Worm (Caenorhabditis elegans) whole organism, young adult: Measurements from ENCODE around the gene R08C7.1.

Source experiments
- B0019.2 ChIP-seq: fragments of 200-800 bp; sonication (Bioruptor generic); conservative IDR thresholded peaks from 2 replicates; pipeline ENCODE4 v1.3.6; 2022; ENCODE audit warnings: missing genetic modification reagents, missing genetic modification characterization, missing compliant biosample characterization
- B0035.1 ChIP-seq: sonication (generic microtip); optimal IDR thresholded peaks from 2 replicates; lab custom pipeline; 2016; ENCODE audit warnings: missing genetic modification characterization, mild to moderate bottlenecking, missing compliant biosample characterization, missing genotype, missing genetic modification reagents
- B0261.1 ChIP-seq: sonication (generic microtip); optimal IDR thresholded peaks from 2 replicates; lab custom pipeline; 2016; ENCODE audit warnings: mild to moderate bottlenecking, missing genetic modification characterization, moderate library complexity, missing compliant biosample characterization
- C06A6.2 ChIP-seq: fragments of 200-800 bp; sonication (Bioruptor generic); conservative IDR thresholded peaks from 2 replicates; pipeline ENCODE4 v1.3.6; 2022; ENCODE audit warnings: missing genetic modification characterization, missing compliant biosample characterization
- D2030.7 ChIP-seq: fragments of 200-800 bp; sonication (Bioruptor generic); IDR thresholded peaks from 2 replicates; pipeline ENCODE4 v1.3.6; 2022; ENCODE audit warnings: missing genetic modification reagents, missing genetic modification characterization, missing compliant biosample characterization
- F22D6.2 ChIP-seq: sonication (generic microtip); optimal IDR thresholded peaks from 2 replicates; lab custom pipeline; 2016; ENCODE audit warnings: mild to moderate bottlenecking, missing genetic modification characterization, missing compliant biosample characterization
- F52B5.7 ChIP-seq: sonication (generic microtip); optimal IDR thresholded peaks from 2 replicates; lab custom pipeline; 2016; ENCODE audit warnings: mild to moderate bottlenecking, missing genetic modification characterization, missing compliant biosample characterization
- K12H6.12 ChIP-seq: fragments of 200-800 bp; sonication (Bioruptor generic); optimal IDR thresholded peaks from 2 replicates; lab custom pipeline; 2018; ENCODE audit warnings: mild to moderate bottlenecking, missing genetic modification characterization, missing compliant biosample characterization
- T26A5.8 ChIP-seq: sonication (generic microtip); optimal IDR thresholded peaks from 2 replicates; lab custom pipeline; 2016; ENCODE audit warnings: missing genetic modification characterization, missing compliant biosample characterization
- Y53F4B.3 ChIP-seq: fragments of 200-800 bp; sonication (Bioruptor generic); IDR thresholded peaks from 2 replicates; pipeline ENCODE4 v1.3.6; 2022; ENCODE audit warnings: missing genetic modification reagents, missing genetic modification characterization, missing compliant biosample characterization
- Y56A3A.18 ChIP-seq: fragments of 200-800 bp; sonication (Bioruptor generic); IDR thresholded peaks from 2 replicates; pipeline ENCODE4 v1.3.6; 2022; ENCODE audit warnings: missing genetic modification reagents, missing genetic modification characterization, missing compliant biosample characterization
- Y79H2A.3 ChIP-seq: fragments of 200-800 bp; sonication (Bioruptor generic); conservative IDR thresholded peaks from 2 replicates; pipeline ENCODE4 v1.3.6; 2022; ENCODE audit warnings: missing genetic modification reagents, missing genetic modification characterization, missing compliant biosample characterization
- Y95B8A.8 ChIP-seq: fragments of 200-800 bp; sonication (Bioruptor generic); IDR thresholded peaks from 2 replicates; pipeline ENCODE4 v1.3.6; 2022; ENCODE audit warnings: missing genetic modification reagents, missing genetic modification characterization, missing compliant biosample characterization
- ZK185.1 ChIP-seq: sonication (generic microtip); optimal IDR thresholded peaks from 2 replicates; lab custom pipeline; 2016; ENCODE audit warnings: mild to moderate bottlenecking, missing genetic modification characterization, missing compliant biosample characterization; ENCODE audit not compliant: poor library complexity, severe bottlenecking
- aptf-3 ChIP-seq: fragments of 200-800 bp; sonication (Bioruptor generic); IDR thresholded peaks from 2 replicates; pipeline ENCODE4 v1.3.6; 2022; ENCODE audit warnings: missing genetic modification characterization, missing compliant biosample characterization
- bed-1 ChIP-seq: fragments of 200-800 bp; sonication (Bioruptor generic); IDR thresholded peaks from 2 replicates; pipeline ENCODE4 v1.3.6; 2022; ENCODE audit warnings: missing genetic modification reagents, missing genetic modification characterization, missing compliant biosample characterization
- cebp-1 ChIP-seq, 2 experiments: fragments of 200-800 bp in 1 of 2; sonication (Bioruptor generic) in 1 of 2; sonication (generic microtip) in 1 of 2; IDR thresholded peaks in 1 of 2; optimal IDR thresholded peaks in 1 of 2; 2 replicates each; pipeline versions ENCODE4 v1.3.6 to Lab custom; 2017 to 2022; ENCODE audit warnings: missing compliant biosample characterization in 2 of 2, missing genetic modification characterization in 2 of 2, mild to moderate bottlenecking in 1 of 2, missing genetic modification reagents in 1 of 2, moderate library complexity in 1 of 2
- chd-7 ChIP-seq: sonication (generic microtip); optimal IDR thresholded peaks from 2 replicates; lab custom pipeline; 2016; ENCODE audit warnings: mild to moderate bottlenecking, missing genetic modification characterization, moderate library complexity, missing compliant biosample characterization
- dox-1 ChIP-seq: fragments of 200-800 bp; sonication (Bioruptor generic); IDR thresholded peaks from 2 replicates; pipeline ENCODE4 v1.3.6; 2022; ENCODE audit warnings: missing genetic modification reagents, missing genetic modification characterization, missing compliant biosample characterization
- dpff-1 ChIP-seq: sonication (generic microtip); optimal IDR thresholded peaks from 2 replicates; lab custom pipeline; 2017; ENCODE audit warnings: mild to moderate bottlenecking, missing genetic modification characterization, missing compliant biosample characterization
- egl-18 ChIP-seq: fragments of 200-800 bp; sonication (Bioruptor generic); IDR thresholded peaks from 2 replicates; pipeline ENCODE4 v1.3.6; 2022; ENCODE audit warnings: missing genetic modification reagents, missing genetic modification characterization, missing compliant biosample characterization
- egrh-3 ChIP-seq: fragments of 200-800 bp; sonication (Bioruptor generic); IDR thresholded peaks from 2 replicates; pipeline ENCODE4 v1.3.6; 2022; ENCODE audit warnings: missing genetic modification reagents, missing genetic modification characterization, missing compliant biosample characterization
- fkh-3 ChIP-seq: sonication (generic microtip); optimal IDR thresholded peaks from 2 replicates; lab custom pipeline; 2016; ENCODE audit warnings: mild to moderate bottlenecking, missing genetic modification characterization, missing compliant biosample characterization
- gei-17 ChIP-seq: fragments of 200-800 bp; sonication (Bioruptor generic); optimal IDR thresholded peaks from 2 replicates; lab custom pipeline; 2018; ENCODE audit warnings: mild to moderate bottlenecking, missing genetic modification characterization, missing compliant biosample characterization
- lin-40 ChIP-seq: sonication (generic microtip); optimal IDR thresholded peaks from 2 replicates; lab custom pipeline; 2016; ENCODE audit warnings: missing genetic modification characterization, mild to moderate bottlenecking, missing compliant biosample characterization, missing genotype, missing genetic modification reagents
- lin-54 ChIP-seq: fragments of 200-800 bp; sonication (Bioruptor generic); optimal IDR thresholded peaks from 2 replicates; lab custom pipeline; 2018; ENCODE audit warnings: mild to moderate bottlenecking, missing genetic modification characterization, missing compliant biosample characterization
- lsl-1 ChIP-seq: fragments of 200-800 bp; sonication (Bioruptor generic); optimal IDR thresholded peaks from 2 replicates; lab custom pipeline; 2018; ENCODE audit warnings: mild to moderate bottlenecking, missing genetic modification characterization, moderate library complexity, missing compliant biosample characterization
- madf-8 ChIP-seq: fragments of 200-800 bp; sonication (Bioruptor generic); conservative IDR thresholded peaks from 2 replicates; pipeline ENCODE4 v1.3.6; 2022; ENCODE audit warnings: missing genetic modification reagents, missing genetic modification characterization, missing compliant biosample characterization
- mcd-1 ChIP-seq: fragments of 200-800 bp; sonication (Bioruptor generic); IDR thresholded peaks from 2 replicates; pipeline ENCODE4 v1.3.6; 2022; ENCODE audit warnings: missing genetic modification reagents, missing genetic modification characterization, missing compliant biosample characterization
- nfya-2 ChIP-seq: fragments of 200-800 bp; sonication (Bioruptor generic); IDR thresholded peaks from 2 replicates; pipeline ENCODE4 v1.3.6; 2022; ENCODE audit warnings: missing genetic modification reagents, missing genetic modification characterization, missing compliant biosample characterization
- nhr-179 ChIP-seq: sonication (generic microtip); optimal IDR thresholded peaks from 2 replicates; lab custom pipeline; 2016; ENCODE audit warnings: mild to moderate bottlenecking, missing genetic modification characterization, missing compliant biosample characterization
- nhr-27 ChIP-seq: fragments of 200-800 bp; sonication (Bioruptor generic); optimal IDR thresholded peaks from 2 replicates; lab custom pipeline; 2018; ENCODE audit warnings: mild to moderate bottlenecking, missing genetic modification characterization, moderate library complexity, missing compliant biosample characterization
- nhr-90 ChIP-seq: sonication (generic microtip); optimal IDR thresholded peaks from 2 replicates; lab custom pipeline; 2016; ENCODE audit warnings: missing genotype, mild to moderate bottlenecking, missing genetic modification characterization, missing compliant biosample characterization
- pha-4 ChIP-seq: fragments of 150-350 bp; sonication (generic microtip); optimal IDR thresholded peaks from 2 replicates; lab custom pipeline; 2014; ENCODE audit warnings: missing biosample characterization, missing genetic modification reagents, missing genetic modification characterization
- rec-8 ChIP-seq, 2 experiments: sonication (generic microtip); optimal IDR thresholded peaks; 2 replicates each; lab custom pipeline; 2016; ENCODE audit warnings: mild to moderate bottlenecking in 2 of 2, missing genetic modification characterization in 2 of 2, missing genetic modification reagents in 2 of 2, missing genotype in 2 of 2, missing biosample characterization in 1 of 2, missing compliant biosample characterization in 1 of 2, moderate library complexity in 1 of 2
- repo-1 ChIP-seq: sonication (generic microtip); optimal IDR thresholded peaks from 2 replicates; lab custom pipeline; 2017; ENCODE audit warnings: mild to moderate bottlenecking, missing genetic modification characterization, missing compliant biosample characterization
- snpc-1.1 ChIP-seq: sonication (generic microtip); optimal IDR thresholded peaks from 2 replicates; lab custom pipeline; 2017; ENCODE audit warnings: missing genetic modification characterization, mild to moderate bottlenecking, missing compliant biosample characterization, antibody characterized with exemption, moderate library complexity, missing genotype, missing genetic modification reagents; ENCODE audit not compliant: insufficient read depth
- snpc-4 ChIP-seq, 5 experiments: fragments of 150-350 bp in 1 of 5; sonication (generic microtip) in 4 of 5; optimal IDR thresholded peaks; 2 replicates each; lab custom pipeline; 2014 to 2018; ENCODE audit warnings: missing genetic modification characterization in 5 of 5, missing biosample characterization in 3 of 5, antibody characterized with exemption in 2 of 5, mild to moderate bottlenecking in 2 of 5, missing compliant biosample characterization in 2 of 5, missing genotype in 2 of 5, moderate library complexity in 2 of 5, missing genetic modification reagents in 1 of 5
- somi-1 ChIP-seq: fragments of 200-800 bp; sonication (Bioruptor generic); optimal IDR thresholded peaks from 2 replicates; lab custom pipeline; 2018; ENCODE audit warnings: mild to moderate bottlenecking, missing genetic modification characterization, missing compliant biosample characterization
- tbp1 ChIP-seq: fragments of 200-800 bp; sonication (Bioruptor generic); optimal IDR thresholded peaks from 2 replicates; lab custom pipeline; 2018; ENCODE audit warnings: mild to moderate bottlenecking, missing genetic modification characterization, missing compliant biosample characterization
- tlf-1 ChIP-seq: fragments of 200-800 bp; sonication (Bioruptor generic); optimal IDR thresholded peaks from 2 replicates; lab custom pipeline; 2018; ENCODE audit warnings: mild to moderate bottlenecking, missing genetic modification characterization, missing compliant biosample characterization
- xnd-1 ChIP-seq: sonication (generic microtip); optimal IDR thresholded peaks from 2 replicates; lab custom pipeline; 2016; ENCODE audit warnings: missing genotype, missing genetic modification reagents, missing genetic modification characterization, missing compliant biosample characterization
- ztf-18 ChIP-seq: sonication (generic microtip); optimal IDR thresholded peaks from 2 replicates; lab custom pipeline; 2016; ENCODE audit warnings: missing genotype, mild to moderate bottlenecking, missing genetic modification characterization, missing compliant biosample characterization
- ztf-22 ChIP-seq: fragments of 200-800 bp; sonication (Bioruptor generic); optimal IDR thresholded peaks from 2 replicates; lab custom pipeline; 2018; ENCODE audit warnings: mild to moderate bottlenecking, missing genetic modification characterization, moderate library complexity, missing compliant biosample characterization
- ztf-26 ChIP-seq: sonication (generic microtip); optimal IDR thresholded peaks from 2 replicates; lab custom pipeline; 2017; ENCODE audit warnings: missing genetic modification characterization, missing compliant biosample characterization

R08C7.1 gene

ce11 chrIV:4468046-4468727 lies 16.5 kb downstream of the R08C7.1 start (continued):
- TF ChIP-seq ztf-22 (GFP tag; lab: Kevin White, UChicago) (no peak), xnd-1 (tag; lab: Kevin White, UChicago) (peak; percentile 67), snpc-1.1 (tag; lab: Kevin White, UChicago) (peak; percentile 18), egrh-3 (GFP tag; lab: Robert Waterston, UW) (peak; percentile 55), B0035.1 (tag; lab: Kevin White, UChicago) (peak; percentile 82), nhr-90 (peak; percentile 65), K12H6.12 (tag; lab: Kevin White, UChicago) (peak; percentile 41), pha-4 (tag; lab: Kevin White, UChicago) (peak; percentile 70), egl-18 (GFP tag; lab: Robert Waterston, UW) (no peak), nhr-27 (no peak), gei-17 (no peak), Y95B8A.8 (GFP tag; lab: Robert Waterston, UW) (peak; percentile 68), Y79H2A.3 (GFP tag; lab: Robert Waterston, UW) (no peak; the same call in 1 of the 2 replicates), D2030.7 (GFP tag; lab: Robert Waterston, UW) (peak; percentile 33; the same call in 1 of the 2 replicates), madf-8 (peak; percentile 59), F22D6.2 (tag; lab: Kevin White, UChicago) (peak; percentile 16), dox-1 (GFP tag; lab: Robert Waterston, UW) (peak; percentile 60; the same call in 1 of the 2 replicates), snpc-4 (GFP tag; optimal IDR thresholded peaks at IDR 0.05; lab: Kevin White, UChicago) (peak; percentile 30), snpc-4 (tag; optimal IDR thresholded peaks at IDR 0.05; lab: Kevin White, UChicago) (peak in 3 of 4 experiments; percentile 12 to 64 (median 18)), tlf-1 (GFP tag; lab: Kevin White, UChicago) (peak; percentile 69), lin-54 (peak; percentile 54), repo-1 (tag; lab: Kevin White, UChicago) (peak; percentile 95), lsl-1 (GFP tag; lab: Kevin White, UChicago) (peak; percentile 92), T26A5.8 (no peak), nfya-2 (no peak), Y56A3A.18 (GFP tag; lab: Robert Waterston, UW) (no peak; the same call in 1 of the 2 replicates), fkh-3 (tag; lab: Kevin White, UChicago) (no peak), ZK185.1 (tag; lab: Kevin White, UChicago) (peak; percentile 53), ztf-26 (tag; lab: Kevin White, UChicago) (peak; percentile 82), F52B5.7 (tag; lab: Kevin White, UChicago) (peak; percentile 50), dpff-1 (tag; lab: Kevin White, UChicago) (peak; percentile 62), mcd-1 (GFP tag; lab: Robert Waterston, UW) (peak; percentile 56), B0019.2 (GFP tag; lab: Robert Waterston, UW) (0 out of 2 replicates have a peak, but pooled peaks have one; percentile 29), C06A6.2 (GFP tag; lab: Robert Waterston, UW) (0 out of 2 replicates have a peak, but pooled peaks have one; percentile 21), rec-8 (tag; optimal IDR thresholded peaks at IDR 0.05; lab: Kevin White, UChicago) (peak; percentile 27 to 60), chd-7 (tag; lab: Kevin White, UChicago) (peak; percentile 69), B0261.1 (no peak), tbp1 (GFP tag; lab: Kevin White, UChicago) (peak; percentile 60), bed-1 (0 out of 2 replicates have a peak, but pooled peaks have one; percentile 3), aptf-3 (GFP tag; lab: Robert Waterston, UW) (no peak), ztf-18 (tag; lab: Kevin White, UChicago) (peak; percentile 36), nhr-179 (no peak), lin-40 (tag; lab: Kevin White, UChicago) (peak; percentile 65), cebp-1 (GFP tag; IDR thresholded peaks at IDR 0.05; lab: Robert Waterston, UW) (peak; percentile 42; the same call in 1 of the 2 replicates), cebp-1 (tag; optimal IDR thresholded peaks at IDR 0.05; lab: Kevin White, UChicago) (peak; percentile 81), Y53F4B.3 (GFP tag; lab: Robert Waterston, UW) (no peak), somi-1 (peak; percentile 73)
